Fruit fly (Drosophila melanogaster) whole organism, pupa: ENCODE data around the gene stol.

Source experiments
- Pif1B ChIP-seq: fragments of 200-800 bp; sonication (Bioruptor generic); optimal IDR thresholded peaks from 3 replicates; lab custom pipeline; 2016; ENCODE audit warnings: missing biosample characterization, missing genetic modification characterization
- fd96Ca ChIP-seq: fragments of 200-800 bp; sonication (Bioruptor generic); IDR thresholded peaks from 3 replicates; pipeline ENCODE4 v1.3.6; 2022; ENCODE audit warnings: missing biosample characterization, missing genetic modification characterization
- rn ChIP-seq: fragments of 200-800 bp; sonication (Bioruptor generic); IDR thresholded peaks from 2 replicates; pipeline ENCODE4 v1.3.6; 2022; ENCODE audit warnings: missing biosample characterization, missing genetic modification characterization

- TF ChIP-seq Pif1B (GFP tag; lab: Kevin White, UChicago) (peak; percentile 62), fd96Ca (GFP tag; lab: Robert Waterston, UW) (no peak; the same call in 2 of the 3 replicates), rn (GFP tag; lab: Robert Waterston, UW) (0 out of 2 replicates have a peak, but pooled peaks have one; percentile 37)
These were observed 28.7 kb upstream of the stol start for dm6 chr2L:15746600-15747393.
